Fruit fly (Drosophila melanogaster) whole organism, prepupa: ENCODE measurements around the gene Col4a1.

Experiments used
- Blimp-1 ChIP-seq: fragments of 200-800 bp; sonication (Bioruptor generic); optimal IDR thresholded peaks from 3 replicates; lab custom pipeline; 2017; ENCODE audit warnings: missing biosample characterization, missing genetic modification characterization, mild to moderate bottlenecking, moderate library complexity, missing genetic modification reagents
- CG10631 ChIP-seq: fragments of 200-800 bp; sonication (Bioruptor generic); optimal IDR thresholded peaks from 2 replicates; lab custom pipeline; 2016; ENCODE audit warnings: missing biosample characterization, missing genetic modification characterization
- CG10669 ChIP-seq: fragments of 200-800 bp; sonication (Bioruptor generic); optimal IDR thresholded peaks from 3 replicates; lab custom pipeline; 2018; ENCODE audit warnings: missing biosample characterization, mild to moderate bottlenecking, missing genetic modification characterization, moderate library complexity
- CG11294 ChIP-seq: fragments of 200-800 bp; sonication (Bioruptor generic); IDR thresholded peaks from 2 replicates; pipeline ENCODE4 v1.3.6; 2022; ENCODE audit warnings: missing biosample characterization, missing genetic modification characterization
- CG11762 ChIP-seq: fragments of 200-800 bp; sonication (Bioruptor generic); optimal IDR thresholded peaks from 3 replicates; lab custom pipeline; 2016; ENCODE audit warnings: missing biosample characterization, missing genetic modification characterization; ENCODE audit not compliant: insufficient read depth
- CG11902 ChIP-seq: fragments of 200-800 bp; sonication (Bioruptor generic); optimal IDR thresholded peaks from 3 replicates; lab custom pipeline; 2016; ENCODE audit warnings: missing biosample characterization, missing genetic modification characterization
- CG15336 ChIP-seq: fragments of 200-800 bp; sonication (Bioruptor generic); IDR thresholded peaks from 2 replicates; pipeline ENCODE4 v1.3.6; 2022; ENCODE audit warnings: missing biosample characterization, missing genetic modification characterization
- CG1621 ChIP-seq: fragments of 200-800 bp; sonication (Bioruptor generic); optimal IDR thresholded peaks from 3 replicates; lab custom pipeline; 2018; ENCODE audit warnings: missing biosample characterization, mild to moderate bottlenecking, missing genetic modification characterization
- CG16779 ChIP-seq: fragments of 200-800 bp; sonication (Bioruptor generic); optimal IDR thresholded peaks from 3 replicates; lab custom pipeline; 2017; ENCODE audit warnings: missing biosample characterization, mild to moderate bottlenecking, missing genetic modification characterization
- CG31627 ChIP-seq: fragments of 200-800 bp; sonication (Bioruptor generic); optimal IDR thresholded peaks from 3 replicates; lab custom pipeline; 2016; ENCODE audit warnings: missing biosample characterization, missing genetic modification characterization
- CG32006 ChIP-seq: fragments of 200-800 bp; sonication (Bioruptor generic); optimal IDR thresholded peaks from 3 replicates; lab custom pipeline; 2017; ENCODE audit warnings: missing biosample characterization, mild to moderate bottlenecking, missing genetic modification characterization
- CG34406 ChIP-seq: fragments of 200-800 bp; sonication (Bioruptor generic); optimal IDR thresholded peaks from 3 replicates; lab custom pipeline; 2016; ENCODE audit warnings: missing biosample characterization, missing genetic modification characterization
- CG4318 ChIP-seq: fragments of 200-800 bp; sonication (Bioruptor generic); optimal IDR thresholded peaks from 3 replicates; lab custom pipeline; 2017; ENCODE audit warnings: missing biosample characterization, mild to moderate bottlenecking, missing genetic modification characterization
- CG6163 ChIP-seq: fragments of 200-800 bp; sonication (Bioruptor generic); IDR thresholded peaks from 3 replicates; pipeline ENCODE4 v1.3.6; 2022; ENCODE audit warnings: missing biosample characterization, missing genetic modification characterization
- CG6276 ChIP-seq: fragments of 200-800 bp; sonication (Bioruptor generic); optimal IDR thresholded peaks from 2 replicates; lab custom pipeline; 2017; ENCODE audit warnings: missing biosample characterization, mild to moderate bottlenecking, missing genetic modification characterization
- CG6792 ChIP-seq: fragments of 200-800 bp; sonication (Bioruptor generic); optimal IDR thresholded peaks from 3 replicates; lab custom pipeline; 2016; ENCODE audit warnings: missing biosample characterization, missing genetic modification characterization
- CG6854 ChIP-seq: fragments of 200-800 bp; sonication (Bioruptor generic); optimal IDR thresholded peaks from 2 replicates; lab custom pipeline; 2017; ENCODE audit warnings: missing biosample characterization, mild to moderate bottlenecking, missing genetic modification characterization
- CG7368 ChIP-seq: fragments of 200-800 bp; sonication (Bioruptor generic); optimal IDR thresholded peaks from 3 replicates; lab custom pipeline; 2016; ENCODE audit warnings: missing biosample characterization, missing genetic modification characterization
- CG8119 ChIP-seq: fragments of 200-800 bp; sonication (Bioruptor generic); IDR thresholded peaks from 3 replicates; pipeline ENCODE4 v1.3.6; 2022; ENCODE audit warnings: missing biosample characterization, missing genetic modification characterization
- CG8319 ChIP-seq: fragments of 200-800 bp; sonication (Bioruptor generic); optimal IDR thresholded peaks from 3 replicates; lab custom pipeline; 2016; ENCODE audit warnings: missing biosample characterization, missing genetic modification characterization
- CG9139 ChIP-seq: fragments of 200-800 bp; sonication (Bioruptor generic); optimal IDR thresholded peaks from 3 replicates; lab custom pipeline; 2017; ENCODE audit warnings: missing biosample characterization, mild to moderate bottlenecking, missing genetic modification characterization
- Eip75B ChIP-seq: fragments of 200-800 bp; sonication (Bioruptor generic); optimal IDR thresholded peaks from 3 replicates; lab custom pipeline; 2016; ENCODE audit warnings: missing biosample characterization, missing genetic modification characterization
- Eip78C ChIP-seq: fragments of 200-800 bp; sonication (Bioruptor generic); peaks from one replicate; lab custom pipeline; 2016; ENCODE audit warnings: missing biosample characterization, missing genetic modification characterization
- Eip93F ChIP-seq: fragments of 200-800 bp; sonication (Bioruptor generic); optimal IDR thresholded peaks from 2 replicates; lab custom pipeline; 2016; ENCODE audit warnings: missing biosample characterization, mild to moderate bottlenecking, missing genetic modification characterization
- Ets21C ChIP-seq: fragments of 200-800 bp; sonication (Bioruptor generic); optimal IDR thresholded peaks from 3 replicates; lab custom pipeline; 2016; ENCODE audit warnings: missing biosample characterization, missing genetic modification characterization
- Hr38 ChIP-seq: sonication (Bioruptor generic); optimal IDR thresholded peaks from 2 replicates; lab custom pipeline; 2016; ENCODE audit warnings: missing biosample characterization, missing genetic modification characterization
- Hr39 ChIP-seq: fragments of 200-800 bp; sonication (Bioruptor generic); optimal IDR thresholded peaks from 2 replicates; lab custom pipeline; 2016; ENCODE audit warnings: missing biosample characterization, missing genetic modification characterization
- Hr4 ChIP-seq: fragments of 200-800 bp; sonication (Bioruptor generic); optimal IDR thresholded peaks from 3 replicates; lab custom pipeline; 2016; ENCODE audit warnings: missing biosample characterization, missing genetic modification characterization
- Met ChIP-seq: fragments of 200-800 bp; sonication (Bioruptor generic); optimal IDR thresholded peaks from 3 replicates; lab custom pipeline; 2016; ENCODE audit warnings: missing biosample characterization, missing genetic modification characterization
- OdsH ChIP-seq: fragments of 200-800 bp; sonication (Bioruptor generic); optimal IDR thresholded peaks from 3 replicates; lab custom pipeline; 2016; ENCODE audit warnings: missing biosample characterization, missing genetic modification characterization
- Sox102F ChIP-seq: fragments of 200-800 bp; sonication (Bioruptor generic); optimal IDR thresholded peaks from 2 replicates; lab custom pipeline; 2016; ENCODE audit warnings: missing biosample characterization, mild to moderate bottlenecking, missing genetic modification characterization
- Sox14 ChIP-seq: fragments of 200-800 bp; sonication (Bioruptor generic); optimal IDR thresholded peaks from 3 replicates; lab custom pipeline; 2016; ENCODE audit warnings: missing biosample characterization, missing genetic modification characterization
- acj6 ChIP-seq: fragments of 200-800 bp; sonication (Bioruptor generic); optimal IDR thresholded peaks from 3 replicates; lab custom pipeline; 2016; ENCODE audit warnings: missing biosample characterization, missing genetic modification characterization
- cyc ChIP-seq: fragments of 200-800 bp; sonication (Bioruptor generic); optimal IDR thresholded peaks from 3 replicates; lab custom pipeline; 2016; ENCODE audit warnings: missing biosample characterization, missing genetic modification characterization
- dac ChIP-seq: fragments of 200-800 bp; sonication (Bioruptor generic); optimal IDR thresholded peaks from 2 replicates; lab custom pipeline; 2017; ENCODE audit warnings: missing biosample characterization, mild to moderate bottlenecking, missing genetic modification characterization
- eg ChIP-seq: fragments of 200-800 bp; sonication (Bioruptor generic); IDR thresholded peaks from 3 replicates; pipeline ENCODE4 v1.3.6; 2022; ENCODE audit warnings: missing biosample characterization, missing genetic modification characterization
- esn ChIP-seq: fragments of 200-800 bp; sonication (Bioruptor generic); optimal IDR thresholded peaks from 2 replicates; lab custom pipeline; 2016; ENCODE audit warnings: missing biosample characterization, mild to moderate bottlenecking, missing genetic modification characterization, moderate library complexity
- fd59A ChIP-seq: fragments of 200-800 bp; sonication (Bioruptor generic); optimal IDR thresholded peaks from 2 replicates; lab custom pipeline; 2017; ENCODE audit warnings: missing biosample characterization, mild to moderate bottlenecking, missing genetic modification characterization, missing genetic modification reagents
- fd85E ChIP-seq: fragments of 200-800 bp; sonication (Bioruptor generic); optimal IDR thresholded peaks from 3 replicates; lab custom pipeline; 2016; ENCODE audit warnings: missing biosample characterization, missing genetic modification characterization
- fkh ChIP-seq: fragments of 200-800 bp; sonication (Bioruptor generic); optimal IDR thresholded peaks from 3 replicates; lab custom pipeline; 2017; ENCODE audit warnings: missing biosample characterization, mild to moderate bottlenecking, missing genetic modification characterization, moderate library complexity
- lz ChIP-seq: fragments of 200-800 bp; sonication (Bioruptor generic); optimal IDR thresholded peaks from 3 replicates; lab custom pipeline; 2016; ENCODE audit warnings: missing biosample characterization, missing genetic modification characterization
- net ChIP-seq: fragments of 200-800 bp; sonication (Bioruptor generic); optimal IDR thresholded peaks from 3 replicates; lab custom pipeline; 2016; ENCODE audit warnings: missing biosample characterization, missing genetic modification characterization
- pdm3 ChIP-seq: fragments of 200-800 bp; sonication (Bioruptor generic); optimal IDR thresholded peaks from 3 replicates; lab custom pipeline; 2016; ENCODE audit warnings: missing biosample characterization, missing genetic modification characterization
- salr ChIP-seq, 2 experiments: fragments of 200-800 bp; sonication (Bioruptor generic); optimal IDR thresholded peaks; 3 replicates each; lab custom pipeline; 2016 to 2018; ENCODE audit warnings: missing biosample characterization in 2 of 2, missing genetic modification characterization in 2 of 2, mild to moderate bottlenecking in 1 of 2
- spab ChIP-seq: fragments of 200-800 bp; sonication (Bioruptor generic); optimal IDR thresholded peaks from 2 replicates; lab custom pipeline; 2017; ENCODE audit warnings: missing biosample characterization, mild to moderate bottlenecking, missing genetic modification characterization, missing genetic modification reagents
- svp ChIP-seq: fragments of 200-800 bp; sonication (Bioruptor generic); peaks from one replicate; lab custom pipeline; 2016; ENCODE audit warnings: missing biosample characterization, missing genetic modification characterization
- topi ChIP-seq: fragments of 200-800 bp; sonication (Bioruptor generic); optimal IDR thresholded peaks from 3 replicates; lab custom pipeline; 2016; ENCODE audit warnings: missing biosample characterization, missing genetic modification characterization
- vri ChIP-seq: fragments of 200-800 bp; sonication (Bioruptor generic); optimal IDR thresholded peaks from 3 replicates; lab custom pipeline; 2016; ENCODE audit warnings: missing biosample characterization, mild to moderate bottlenecking, missing genetic modification characterization

Gene Col4a1

dm6 chr2L:5002031-5002430 lies 27.4 kb upstream of the Col4a1 start:
- TF ChIP-seq CG6792 (GFP tag; lab: Kevin White, UChicago), result no peak
- peak; percentile 21 for TF ChIP-seq Eip78C
- TF ChIP-seq Blimp-1 (GFP tag; lab: Kevin White, UChicago), result no peak
- TF ChIP-seq topi, result no peak
- TF ChIP-seq OdsH, result no peak
- peak; percentile 52 for TF ChIP-seq svp
- TF ChIP-seq CG34406 (GFP tag; lab: Kevin White, UChicago), result no peak
- TF ChIP-seq CG7368 (GFP tag; lab: Kevin White, UChicago), result no peak

- TF ChIP-seq CG6163 (peak; percentile 82), Ets21C (no peak), Eip75B (GFP tag; lab: Kevin White, UChicago) (no peak), dac (GFP tag; lab: Kevin White, UChicago) (peak; percentile 45), svp (peak; percentile 84), Hr4 (peak; percentile 83), CG8319 (GFP tag; lab: Kevin White, UChicago) (no peak), net (peak; percentile 37), spab (GFP tag; lab: Kevin White, UChicago) (no peak), OdsH (peak; percentile 54), Met (GFP tag; lab: Kevin White, UChicago) (peak; percentile 17), CG6854 (GFP tag; lab: Kevin White, UChicago) (no peak), Hr38 (GFP tag; lab: Kevin White, UChicago) (no peak), fd85E (GFP tag; lab: Kevin White, UChicago) (no peak), eg (GFP tag; lab: Robert Waterston, UW) (peak; percentile 83), topi (peak; percentile 2), Blimp-1 (GFP tag; lab: Kevin White, UChicago) (no peak), CG4318 (GFP tag; lab: Kevin White, UChicago) (peak; percentile 67), CG7368 (GFP tag; lab: Kevin White, UChicago) (no peak), CG1621 (tag; lab: Kevin White, UChicago) (no peak), CG6792 (GFP tag; lab: Kevin White, UChicago) (peak; percentile 9), CG11902 (GFP tag; lab: Kevin White, UChicago) (no peak), fkh (GFP tag; lab: Kevin White, UChicago) (no peak), CG34406 (GFP tag; lab: Kevin White, UChicago) (no peak), fd59A (no peak), acj6 (GFP tag; lab: Kevin White, UChicago) (peak; percentile 29), CG10631 (GFP tag; lab: Kevin White, UChicago) (peak; percentile 15), CG31627 (GFP tag; lab: Kevin White, UChicago) (peak; percentile 12), CG15336 (peak; percentile 82), Eip78C (peak; percentile 76), CG9139 (no peak), vri (GFP tag; lab: Kevin White, UChicago) (peak; percentile 45), CG32006 (GFP tag; lab: Kevin White, UChicago) (peak; percentile 81), Sox14 (GFP tag; lab: Kevin White, UChicago) (peak; percentile 39), salr (GFP tag; optimal IDR thresholded peaks at IDR 0.05; lab: Kevin White, UChicago) (no peak), Sox102F (no peak), CG16779 (tag; lab: Kevin White, UChicago) (no peak), lz (peak; percentile 42), CG11294 (peak; percentile 49; the same call in 1 of the 2 replicates), CG8119 (GFP tag; lab: Robert Waterston, UW) (peak; percentile 82), pdm3 (GFP tag; lab: Kevin White, UChicago) (peak; percentile 47), CG10669 (GFP tag; lab: Kevin White, UChicago) (no peak), cyc (GFP tag; lab: Kevin White, UChicago) (peak; percentile 10), esn (peak; percentile 41), CG6276 (GFP tag; lab: Kevin White, UChicago) (peak; percentile 63), Hr39 (GFP tag; lab: Kevin White, UChicago) (peak; percentile 39), Eip93F (GFP tag; lab: Kevin White, UChicago) (no peak), CG11762 (GFP tag; lab: Kevin White, UChicago) (no peak)
Measured at dm6 chr2L:5002711-5003402, 26.6 kb upstream of the Col4a1 start.
